Worm (Caenorhabditis elegans) whole organism, young adult: ENCODE data around the gene E03H12.5.

Source experiments
- B0261.1 ChIP-seq: sonication (generic microtip); optimal IDR thresholded peaks from 2 replicates; lab custom pipeline; 2016; ENCODE audit warnings: mild to moderate bottlenecking, missing genetic modification characterization, moderate library complexity, missing compliant biosample characterization
- C06A6.2 ChIP-seq: fragments of 200-800 bp; sonication (Bioruptor generic); conservative IDR thresholded peaks from 2 replicates; pipeline ENCODE4 v1.3.6; 2022; ENCODE audit warnings: missing genetic modification characterization, missing compliant biosample characterization
- C17E4.6 ChIP-seq: fragments of 200-800 bp; sonication (Bioruptor generic); IDR thresholded peaks from 2 replicates; pipeline ENCODE4 v1.3.6; 2022; ENCODE audit warnings: missing genetic modification reagents, missing genetic modification characterization, missing compliant biosample characterization
- F10E7.11 ChIP-seq: sonication (generic microtip); optimal IDR thresholded peaks from 2 replicates; lab custom pipeline; 2017; ENCODE audit warnings: mild to moderate bottlenecking, missing genetic modification characterization, moderate library complexity, missing compliant biosample characterization
- F33H1.4 ChIP-seq: fragments of 200-800 bp; sonication (Bioruptor generic); IDR thresholded peaks from 2 replicates; pipeline ENCODE4 v1.3.6; 2022; ENCODE audit warnings: missing genetic modification reagents, missing genetic modification characterization, missing compliant biosample characterization
- F52B5.7 ChIP-seq: sonication (generic microtip); optimal IDR thresholded peaks from 2 replicates; lab custom pipeline; 2016; ENCODE audit warnings: mild to moderate bottlenecking, missing genetic modification characterization, missing compliant biosample characterization
- K11D2.4 ChIP-seq: fragments of 200-800 bp; sonication (Bioruptor generic); IDR thresholded peaks from 2 replicates; pipeline ENCODE4 v1.3.6; 2022; ENCODE audit warnings: missing genetic modification reagents, missing genetic modification characterization, missing compliant biosample characterization
- Y53G8AR.9 ChIP-seq: fragments of 200-800 bp; sonication (Bioruptor generic); conservative IDR thresholded peaks from 2 replicates; pipeline ENCODE4 v1.3.6; 2022; ENCODE audit warnings: missing genetic modification reagents, missing genetic modification characterization, missing compliant biosample characterization
- Y79H2A.3 ChIP-seq: fragments of 200-800 bp; sonication (Bioruptor generic); conservative IDR thresholded peaks from 2 replicates; pipeline ENCODE4 v1.3.6; 2022; ENCODE audit warnings: missing genetic modification reagents, missing genetic modification characterization, missing compliant biosample characterization
- bed-1 ChIP-seq: fragments of 200-800 bp; sonication (Bioruptor generic); IDR thresholded peaks from 2 replicates; pipeline ENCODE4 v1.3.6; 2022; ENCODE audit warnings: missing genetic modification reagents, missing genetic modification characterization, missing compliant biosample characterization
- ceh-27 ChIP-seq: fragments of 200-800 bp; sonication (Bioruptor generic); optimal IDR thresholded peaks from 2 replicates; lab custom pipeline; 2018; ENCODE audit warnings: mild to moderate bottlenecking, missing genetic modification characterization, moderate library complexity, missing compliant biosample characterization
- ceh-79 ChIP-seq: sonication (generic microtip); optimal IDR thresholded peaks from 2 replicates; lab custom pipeline; 2017; ENCODE audit warnings: mild to moderate bottlenecking, missing genetic modification characterization, missing compliant biosample characterization
- die-1 ChIP-seq: sonication (generic microtip); optimal IDR thresholded peaks from 2 replicates; lab custom pipeline; 2016; ENCODE audit warnings: missing genotype, mild to moderate bottlenecking, missing genetic modification characterization, missing compliant biosample characterization
- dox-1 ChIP-seq: fragments of 200-800 bp; sonication (Bioruptor generic); IDR thresholded peaks from 2 replicates; pipeline ENCODE4 v1.3.6; 2022; ENCODE audit warnings: missing genetic modification reagents, missing genetic modification characterization, missing compliant biosample characterization
- egl-18 ChIP-seq: fragments of 200-800 bp; sonication (Bioruptor generic); IDR thresholded peaks from 2 replicates; pipeline ENCODE4 v1.3.6; 2022; ENCODE audit warnings: missing genetic modification reagents, missing genetic modification characterization, missing compliant biosample characterization
- hlh-26 ChIP-seq: fragments of 200-800 bp; sonication (Bioruptor generic); conservative IDR thresholded peaks from 2 replicates; pipeline ENCODE4 v1.3.6; 2022; ENCODE audit warnings: missing genetic modification reagents, missing genetic modification characterization, missing compliant biosample characterization
- let-526 ChIP-seq: fragments of 200-800 bp; sonication (Bioruptor generic); IDR thresholded peaks from 2 replicates; pipeline ENCODE4 v1.3.6; 2022; ENCODE audit warnings: missing genetic modification reagents, missing genetic modification characterization, missing compliant biosample characterization
- lin-26 ChIP-seq: fragments of 200-800 bp; sonication (Bioruptor generic); IDR thresholded peaks from 2 replicates; pipeline ENCODE4 v1.3.6; 2022; ENCODE audit warnings: missing genetic modification reagents, missing genetic modification characterization, missing compliant biosample characterization
- madf-10 ChIP-seq: sonication (generic microtip); optimal IDR thresholded peaks from 2 replicates; lab custom pipeline; 2016; ENCODE audit warnings: mild to moderate bottlenecking, missing genetic modification characterization, missing compliant biosample characterization
- madf-6 ChIP-seq: fragments of 200-800 bp; sonication (Bioruptor generic); IDR thresholded peaks from 2 replicates; pipeline ENCODE4 v1.3.6; 2022; ENCODE audit warnings: missing genetic modification reagents, missing genetic modification characterization, missing compliant biosample characterization
- mel-28 ChIP-seq: sonication (generic microtip); optimal IDR thresholded peaks from 2 replicates; lab custom pipeline; 2016; ENCODE audit warnings: borderline replicate concordance, mild to moderate bottlenecking, missing genetic modification characterization, missing compliant biosample characterization
- mxl-1 ChIP-seq: sonication (generic microtip); optimal IDR thresholded peaks from 2 replicates; lab custom pipeline; 2016; ENCODE audit warnings: missing genetic modification characterization, missing compliant biosample characterization
- nhr-179 ChIP-seq: sonication (generic microtip); optimal IDR thresholded peaks from 2 replicates; lab custom pipeline; 2016; ENCODE audit warnings: mild to moderate bottlenecking, missing genetic modification characterization, missing compliant biosample characterization
- nhr-80 ChIP-seq: sonication (generic microtip); optimal IDR thresholded peaks from 2 replicates; lab custom pipeline; 2016; ENCODE audit warnings: missing genetic modification characterization, missing compliant biosample characterization
- nhr-90 ChIP-seq: sonication (generic microtip); optimal IDR thresholded peaks from 2 replicates; lab custom pipeline; 2016; ENCODE audit warnings: missing genotype, mild to moderate bottlenecking, missing genetic modification characterization, missing compliant biosample characterization
- rcor-1 ChIP-seq: fragments of 200-800 bp; sonication (Bioruptor generic); IDR thresholded peaks from 2 replicates; pipeline ENCODE4 v1.3.6; 2022; ENCODE audit warnings: missing genetic modification reagents, missing genetic modification characterization, missing compliant biosample characterization
- snpc-4 ChIP-seq, 5 experiments: fragments of 150-350 bp in 1 of 5; sonication (generic microtip) in 4 of 5; optimal IDR thresholded peaks; 2 replicates each; lab custom pipeline; 2014 to 2018; ENCODE audit warnings: missing genetic modification characterization in 5 of 5, missing biosample characterization in 3 of 5, antibody characterized with exemption in 2 of 5, mild to moderate bottlenecking in 2 of 5, missing compliant biosample characterization in 2 of 5, missing genotype in 2 of 5, moderate library complexity in 2 of 5, missing genetic modification reagents in 1 of 5
- tbx-9 ChIP-seq: sonication (generic microtip); optimal IDR thresholded peaks from 2 replicates; lab custom pipeline; 2016; ENCODE audit warnings: borderline replicate concordance, missing genetic modification characterization, inconsistent platforms, missing compliant biosample characterization
- tlf-1 ChIP-seq: fragments of 200-800 bp; sonication (Bioruptor generic); optimal IDR thresholded peaks from 2 replicates; lab custom pipeline; 2018; ENCODE audit warnings: mild to moderate bottlenecking, missing genetic modification characterization, missing compliant biosample characterization
- xnd-1 ChIP-seq: sonication (generic microtip); optimal IDR thresholded peaks from 2 replicates; lab custom pipeline; 2016; ENCODE audit warnings: missing genotype, missing genetic modification reagents, missing genetic modification characterization, missing compliant biosample characterization
- zim-3 ChIP-seq: sonication (generic microtip); optimal IDR thresholded peaks from 2 replicates; lab custom pipeline; 2017; ENCODE audit warnings: mild to moderate bottlenecking, missing genetic modification characterization, moderate library complexity, missing compliant biosample characterization
- ztf-25 ChIP-seq: fragments of 200-800 bp; sonication (Bioruptor generic); IDR thresholded peaks from 2 replicates; pipeline ENCODE4 v1.3.6; 2022; ENCODE audit warnings: missing genetic modification reagents, missing genetic modification characterization, missing compliant biosample characterization
- ztf-3 ChIP-seq: fragments of 200-800 bp; sonication (Bioruptor generic); optimal IDR thresholded peaks from 2 replicates; lab custom pipeline; 2018; ENCODE audit warnings: mild to moderate bottlenecking, missing genetic modification characterization, missing compliant biosample characterization

E03H12.5 gene

DNA sequence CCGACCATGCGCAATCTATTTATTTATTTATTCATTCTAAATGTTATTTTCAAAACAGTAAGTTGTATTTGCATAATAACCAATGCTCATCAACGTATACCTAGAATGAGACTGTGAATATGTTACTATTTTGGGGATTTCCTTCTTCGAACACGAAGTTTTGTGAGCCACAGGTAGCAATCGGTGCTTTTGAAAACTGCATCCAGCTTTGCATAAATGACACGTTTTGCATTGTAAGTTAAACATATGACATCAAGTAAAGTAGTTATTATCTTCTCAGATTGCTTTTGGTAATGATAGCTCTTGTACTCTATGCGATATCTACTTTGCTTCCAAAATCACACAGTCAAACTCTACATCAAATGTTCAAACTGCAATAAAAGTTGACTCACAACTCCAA is 5.5 kb downstream of the E03H12.5 start, which contains the start of gene E03H12.4:
TSS of gene E03H12.4 (plus strand) at position 120 of the 400 bp plus-strand sequence.
- TF ChIP-seq zim-3 (tag; lab: Kevin White, UChicago) (no peak), F52B5.7 (tag; lab: Kevin White, UChicago) (no peak), F33H1.4 (GFP tag; lab: Robert Waterston, UW) (no peak), tbx-9 (no peak), lin-26 (no peak), madf-6 (no peak), mxl-1 (tag; lab: Kevin White, UChicago) (no peak)

DNA sequence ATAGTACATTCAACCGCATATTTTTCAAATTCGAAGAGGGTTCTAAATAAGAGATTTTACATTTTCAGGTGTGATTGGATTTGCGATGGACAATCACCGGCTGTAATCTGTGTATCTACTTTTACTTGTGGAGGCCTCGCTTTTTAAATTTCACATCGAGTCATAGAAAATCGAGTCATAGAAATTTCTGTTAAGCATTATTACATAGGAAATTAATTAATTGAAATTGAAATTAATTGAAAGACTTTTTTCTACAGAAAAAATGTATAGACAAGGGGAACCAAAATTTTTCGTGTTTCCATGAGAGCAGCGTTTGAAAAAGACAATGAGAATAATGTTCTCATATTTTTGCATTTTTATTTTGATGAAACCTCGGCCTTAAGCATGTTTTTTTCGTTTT is 6.7 kb downstream of the E03H12.5 start, which contains the start of gene clec-176:
TSS of gene clec-176 (plus strand) at position 301 of the 400 bp plus-strand sequence.
- no peak for TF ChIP-seq dox-1 (GFP tag; lab: Robert Waterston, UW)
- TF ChIP-seq mel-28 (tag; lab: Kevin White, UChicago): no peak
- no peak for TF ChIP-seq C17E4.6 (GFP tag; lab: Robert Waterston, UW)
- no peak for TF ChIP-seq K11D2.4 (GFP tag; lab: Robert Waterston, UW)

DNA sequence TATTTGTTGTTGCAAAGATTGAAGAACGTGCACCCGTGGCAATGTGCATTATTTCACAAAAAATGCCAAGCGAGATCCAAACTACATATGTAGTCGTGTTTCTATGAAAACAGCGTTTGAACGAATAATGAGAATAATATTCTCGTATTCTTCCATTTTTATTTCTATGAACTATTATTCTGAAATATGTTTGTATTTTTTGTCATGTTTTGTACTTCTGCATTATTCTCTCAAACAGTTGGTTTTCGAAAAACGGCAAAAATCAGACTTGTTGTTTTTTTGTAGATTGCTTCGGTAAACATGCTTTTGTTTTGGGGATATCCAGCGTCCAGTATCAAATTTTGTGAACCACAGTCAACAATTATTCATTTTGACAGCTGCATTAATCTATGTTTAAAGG is 9.2 kb downstream of the E03H12.5 start, which contains the start of gene clec-177:
TSS of gene clec-177 (plus strand) at position 301 of the 400 bp plus-strand sequence.
- TF ChIP-seq madf-10 (tag; lab: Kevin White, UChicago): no peak
- no peak for TF ChIP-seq nhr-90 (tag; lab: Kevin White, UChicago)
- no peak for TF ChIP-seq snpc-4 (GFP tag; optimal IDR thresholded peaks at IDR 0.05; lab: Kevin White, UChicago)
- no peak for TF ChIP-seq snpc-4 (tag; optimal IDR thresholded peaks at IDR 0.05; lab: Kevin White, UChicago)
- no peak for TF ChIP-seq die-1 (tag; lab: Kevin White, UChicago)
- no peak for TF ChIP-seq F10E7.11 (tag; lab: Kevin White, UChicago)
- TF ChIP-seq bed-1 (GFP tag; lab: Robert Waterston, UW): no peak
- no peak for TF ChIP-seq rcor-1 (GFP tag; lab: Robert Waterston, UW)
- TF ChIP-seq Y53G8AR.9: no peak
- TF ChIP-seq tlf-1 (GFP tag; lab: Kevin White, UChicago): no peak
- no peak for TF ChIP-seq hlh-26 (GFP tag; lab: Robert Waterston, UW)
- TF ChIP-seq ceh-79 (tag; lab: Kevin White, UChicago): no peak
- no peak for TF ChIP-seq madf-6
- TF ChIP-seq xnd-1: no peak
- no peak for TF ChIP-seq egl-18 (GFP tag; lab: Robert Waterston, UW)
- no peak for TF ChIP-seq B0261.1 (tag; lab: Kevin White, UChicago)
- no peak for TF ChIP-seq ceh-27 (GFP tag; lab: Kevin White, UChicago)
- no peak for TF ChIP-seq Y79H2A.3 (GFP tag; lab: Robert Waterston, UW)
- TF ChIP-seq C06A6.2 (GFP tag; lab: Robert Waterston, UW): no peak
- TF ChIP-seq let-526 (GFP tag; lab: Robert Waterston, UW): no peak

DNA sequence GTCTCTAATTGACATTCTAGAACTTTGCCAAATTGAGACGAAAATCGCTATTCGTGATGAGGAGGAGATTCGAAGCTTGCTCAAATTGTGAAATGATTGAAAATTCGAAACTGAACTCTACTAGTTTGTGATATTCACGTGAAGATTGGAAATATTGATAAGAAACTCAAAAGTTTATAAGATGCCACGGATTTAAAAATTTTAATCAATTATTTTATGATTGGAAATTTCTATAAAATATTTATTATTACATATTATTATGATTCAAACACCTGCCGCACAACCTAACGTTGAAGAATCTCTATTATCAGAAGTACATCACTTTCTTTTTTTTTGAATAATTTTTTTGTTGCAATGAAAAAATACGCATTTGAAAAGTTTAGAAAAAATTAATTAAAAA is 11.5 kb downstream of the E03H12.5 start, which contains the start of gene E03H12.7:
TSS of gene E03H12.7 (minus strand) at position 101 of the 400 bp plus-strand sequence.
- TF ChIP-seq ztf-3 (GFP tag; lab: Kevin White, UChicago): no peak
- no peak for TF ChIP-seq rcor-1 (GFP tag; lab: Robert Waterston, UW)
- no peak for TF ChIP-seq nhr-80 (tag; lab: Kevin White, UChicago)
- TF ChIP-seq ztf-25 (GFP tag; lab: Robert Waterston, UW): no peak
- TF ChIP-seq nhr-179 (tag; lab: Kevin White, UChicago): no peak
